Worm (Caenorhabditis elegans) whole organism, L2 larva: ENCODE data around the gene Y60C6A.2.

ENCODE experiments used
- F13H6.1 ChIP-seq: sonication (generic microtip); optimal IDR thresholded peaks from 2 replicates; lab custom pipeline; 2016; ENCODE audit warnings: missing genetic modification characterization, missing compliant biosample characterization
- ceh-16 ChIP-seq: fragments of 150-350 bp; optimal IDR thresholded peaks from 2 replicates; lab custom pipeline; 2014; ENCODE audit warnings: missing biosample characterization, missing genetic modification characterization
- ceh-82 ChIP-seq: fragments of 150-350 bp; optimal IDR thresholded peaks from 2 replicates; lab custom pipeline; 2014; ENCODE audit warnings: missing biosample characterization, missing genetic modification characterization
- lsy-2 ChIP-seq, 2 experiments: fragments of 150-350 bp in 1 of 2; sonication (generic microtip) in 1 of 2; optimal IDR thresholded peaks; 2 replicates each; lab custom pipeline; 2014 to 2017; ENCODE audit warnings: missing biosample characterization in 2 of 2, missing genetic modification characterization in 2 of 2
- nhr-12 ChIP-seq: fragments of 150-350 bp; optimal IDR thresholded peaks from 2 replicates; lab custom pipeline; 2014; ENCODE audit warnings: missing biosample characterization, missing genetic modification characterization
- ztf-11 ChIP-seq: sonication (generic microtip); optimal IDR thresholded peaks from 2 replicates; lab custom pipeline; 2017; ENCODE audit warnings: missing biosample characterization, missing genetic modification characterization

DNA sequence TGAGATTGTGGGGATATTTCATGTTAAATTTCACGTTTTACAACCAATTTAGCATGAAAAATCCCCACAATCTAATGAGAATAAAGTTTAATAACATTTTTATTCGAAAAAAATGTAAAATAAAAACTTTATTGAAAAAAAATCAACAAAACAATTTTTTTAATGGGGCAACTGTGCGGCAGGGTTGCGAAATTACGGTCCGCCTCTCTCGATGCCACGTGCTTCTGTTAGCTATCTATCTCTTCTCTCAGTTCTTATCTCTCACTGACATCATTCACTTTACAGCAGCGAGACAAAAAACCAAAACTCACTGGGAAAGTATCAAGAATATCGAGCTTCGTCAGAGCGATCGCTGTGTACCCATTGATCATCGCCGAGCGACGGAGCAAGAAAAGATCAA is 35.4 kb upstream of the Y60C6A.2 start:
- TF ChIP-seq ceh-16 (tag; lab: Kevin White, UChicago) (no peak), lsy-2 (tag; optimal IDR thresholded peaks at IDR 0.05; lab: Kevin White, UChicago) (peak in 1 of 2 experiments; percentile 12), ztf-11 (tag; lab: Kevin White, UChicago) (no peak), nhr-12 (no peak), F13H6.1 (tag; lab: Kevin White, UChicago) (no peak), ceh-82 (tag; lab: Kevin White, UChicago) (no peak)
